Worm (Caenorhabditis elegans): Measurements from ENCODE around the gene T07F8.1.

DNA sequence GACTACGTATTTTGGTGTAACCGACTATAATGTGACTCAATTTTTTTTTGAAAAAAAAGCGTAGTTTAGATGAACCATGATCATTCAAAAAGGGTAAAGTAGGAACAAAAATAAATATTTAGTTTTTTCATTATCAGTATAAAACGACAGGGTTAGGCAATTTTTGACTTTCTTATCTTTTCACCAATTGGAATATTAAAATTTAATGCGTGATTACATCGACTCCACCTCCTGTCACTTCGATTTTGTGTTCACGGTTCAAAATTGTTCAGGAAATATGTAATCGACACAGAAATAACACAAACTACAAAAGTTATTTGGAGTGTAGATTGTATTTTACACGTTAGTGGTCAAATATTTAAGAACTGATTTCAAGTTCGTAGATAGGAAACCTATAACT, 18.6 kb downstream of the T07F8.1 start:
- TF ChIP-seq daf-16 (GFP tag; optimal IDR thresholded peaks at IDR 0.05) (no peak), daf-16 (tag; optimal IDR thresholded peaks at IDR 0.05) (peak; percentile 65), pqm-1 (tag; optimal IDR thresholded peaks at IDR 0.05) (peak; percentile 92), lim-7 (GFP tag; IDR thresholded peaks at IDR 0.05) (no peak), nhr-48 (tag; optimal IDR thresholded peaks at IDR 0.05) (peak; percentile 12), lir-3 (tag; optimal IDR thresholded peaks at IDR 0.05) (no peak), ztf-11 (tag; optimal IDR thresholded peaks at IDR 0.05) (no peak), egl-27 (tag; optimal IDR thresholded peaks at IDR 0.05) (no peak)
